Fruit fly (Drosophila melanogaster): Measurements from ENCODE around the gene CG11986.

CG11986 gene

dm6 chr3R:9049091-9049981 lies 34.1 kb downstream of the CG11986 start:
- TF ChIP-seq ttk (optimal IDR thresholded peaks at IDR 0.05) (no peak), Myc (optimal IDR thresholded peaks at IDR 0.05) (no peak), h (optimal IDR thresholded peaks at IDR 0.05) (no peak), insv (optimal IDR thresholded peaks at IDR 0.05) (no peak), psq (optimal IDR thresholded peaks at IDR 0.05) (no peak), Sin3A (optimal IDR thresholded peaks at IDR 0.05) (no peak)

dm6 chr3R:9050519-9051119 lies 35.4 kb downstream of the CG11986 start, which contains the start of gene Nmdmc:
Gene Nmdmc, minus strand, starts transcription at chr3R:9050555.
- TF ChIP-seq ttk (optimal IDR thresholded peaks at IDR 0.05): no peak
- no peak for TF ChIP-seq h (optimal IDR thresholded peaks at IDR 0.05)
- no peak for TF ChIP-seq psq (optimal IDR thresholded peaks at IDR 0.05)
- no peak for TF ChIP-seq Sin3A (optimal IDR thresholded peaks at IDR 0.05)
- TF ChIP-seq insv (optimal IDR thresholded peaks at IDR 0.05): no peak
- TF ChIP-seq Myc (optimal IDR thresholded peaks at IDR 0.05): no peak

- TF ChIP-seq ttk (optimal IDR thresholded peaks at IDR 0.05): no peak
- TF ChIP-seq Sin3A (optimal IDR thresholded peaks at IDR 0.05): no peak
- TF ChIP-seq insv (optimal IDR thresholded peaks at IDR 0.05): no peak
- TF ChIP-seq psq (optimal IDR thresholded peaks at IDR 0.05): no peak
- TF ChIP-seq Myc (optimal IDR thresholded peaks at IDR 0.05): no peak
- no peak for TF ChIP-seq h (optimal IDR thresholded peaks at IDR 0.05)
Measured at dm6 chr3R:9051937-9052680, 36.9 kb downstream of the CG11986 start, which contains the start of gene Kdm2. Gene Kdm2, plus strand, starts transcription at chr3R:9052495.

dm6 chr3R:9053021-9053420 lies 37.8 kb downstream of the CG11986 start:
- no peak for TF ChIP-seq Sin3A (optimal IDR thresholded peaks at IDR 0.05)
- no peak for TF ChIP-seq insv (optimal IDR thresholded peaks at IDR 0.05)
- TF ChIP-seq Myc (optimal IDR thresholded peaks at IDR 0.05): no peak
- TF ChIP-seq psq (optimal IDR thresholded peaks at IDR 0.05): no peak
- no peak for TF ChIP-seq ttk (optimal IDR thresholded peaks at IDR 0.05)
- no peak for TF ChIP-seq h (optimal IDR thresholded peaks at IDR 0.05)

- no peak for TF ChIP-seq Sin3A (optimal IDR thresholded peaks at IDR 0.05)
- no peak for TF ChIP-seq Myc (optimal IDR thresholded peaks at IDR 0.05)
- no peak for TF ChIP-seq psq (optimal IDR thresholded peaks at IDR 0.05)
- no peak for TF ChIP-seq h (optimal IDR thresholded peaks at IDR 0.05)
Measured at dm6 chr3R:9053850-9054441, 38.7 kb downstream of the CG11986 start.

dm6 chr3R:9054442-9055118 lies 39.3 kb downstream of the CG11986 start:
- no peak for TF ChIP-seq h (optimal IDR thresholded peaks at IDR 0.05)
- TF ChIP-seq Sin3A (optimal IDR thresholded peaks at IDR 0.05): no peak
- TF ChIP-seq Myc (optimal IDR thresholded peaks at IDR 0.05): no peak
- no peak for TF ChIP-seq ttk (optimal IDR thresholded peaks at IDR 0.05)
- no peak for TF ChIP-seq insv (optimal IDR thresholded peaks at IDR 0.05)
- TF ChIP-seq psq (optimal IDR thresholded peaks at IDR 0.05): no peak

dm6 chr3R:9055119-9056105 lies 40.2 kb downstream of the CG11986 start:
- no peak for TF ChIP-seq insv (optimal IDR thresholded peaks at IDR 0.05)

- no peak for TF ChIP-seq Myc (optimal IDR thresholded peaks at IDR 0.05)
- TF ChIP-seq psq (optimal IDR thresholded peaks at IDR 0.05): no peak
- TF ChIP-seq Sin3A (optimal IDR thresholded peaks at IDR 0.05): no peak
- TF ChIP-seq insv (optimal IDR thresholded peaks at IDR 0.05): no peak
- no peak for TF ChIP-seq h (optimal IDR thresholded peaks at IDR 0.05)
Measured at dm6 chr3R:9056409-9057031, 41.3 kb downstream of the CG11986 start.

- TF ChIP-seq psq (optimal IDR thresholded peaks at IDR 0.05) (no peak), Myc (optimal IDR thresholded peaks at IDR 0.05) (no peak), insv (optimal IDR thresholded peaks at IDR 0.05) (no peak), Sin3A (optimal IDR thresholded peaks at IDR 0.05) (no peak), ttk (optimal IDR thresholded peaks at IDR 0.05) (no peak), h (optimal IDR thresholded peaks at IDR 0.05) (no peak)
Measured at dm6 chr3R:9057032-9057397, 41.8 kb downstream of the CG11986 start.

dm6 chr3R:9057398-9058058 lies 42.3 kb downstream of the CG11986 start:
- TF ChIP-seq psq (optimal IDR thresholded peaks at IDR 0.05) (no peak), insv (optimal IDR thresholded peaks at IDR 0.05) (no peak), Sin3A (optimal IDR thresholded peaks at IDR 0.05) (no peak), h (optimal IDR thresholded peaks at IDR 0.05) (no peak), ttk (optimal IDR thresholded peaks at IDR 0.05) (no peak), Myc (optimal IDR thresholded peaks at IDR 0.05) (no peak)
